Worm (Caenorhabditis elegans) whole organism, mixed stage, embryonic: ENCODE results near the gene ddo-2.
"Not testable (repeated sequence)": the region's sequence is repeated elsewhere in the genome, so short reads cannot be mapped to it uniquely, and the experiment has no call there.

ENCODE experiments used
- bed-3 ChIP-seq: fragments of 200-800 bp; sonication (Bioruptor generic); optimal IDR thresholded peaks from 3 replicates; lab custom pipeline; 2018; ENCODE audit warnings: mild to moderate bottlenecking, missing genetic modification characterization, moderate library complexity, missing compliant biosample characterization
- blmp-1 ChIP-seq: fragments of 150-350 bp; optimal IDR thresholded peaks from 2 replicates; lab custom pipeline; 2014; ENCODE audit warnings: missing biosample characterization, missing genetic modification characterization
- ceh-39 ChIP-seq: fragments of 150-350 bp; optimal IDR thresholded peaks from 2 replicates; lab custom pipeline; 2014; ENCODE audit warnings: missing biosample characterization, missing genetic modification characterization
- ceh-83 ChIP-seq: fragments of 200-800 bp; sonication (Bioruptor generic); optimal IDR thresholded peaks from 2 replicates; lab custom pipeline; 2018; ENCODE audit warnings: mild to moderate bottlenecking, missing genetic modification characterization, missing compliant biosample characterization
- ces-1 ChIP-seq: fragments of 150-350 bp; optimal IDR thresholded peaks from 2 replicates; lab custom pipeline; 2014; ENCODE audit warnings: missing biosample characterization, missing genetic modification reagents, missing genetic modification characterization
- elt-1 ChIP-seq: sonication (generic microtip); optimal IDR thresholded peaks from 2 replicates; lab custom pipeline; 2017; ENCODE audit warnings: missing genetic modification characterization, mild to moderate bottlenecking, missing compliant biosample characterization, antibody characterized with exemption, moderate library complexity, borderline replicate concordance; ENCODE audit not compliant: insufficient read depth
- elt-3 ChIP-seq: fragments of 150-350 bp; optimal IDR thresholded peaks from 2 replicates; lab custom pipeline; 2014; ENCODE audit warnings: missing biosample characterization, missing genetic modification characterization
- flh-1 ChIP-seq: fragments of 200-800 bp; sonication (Bioruptor generic); optimal IDR thresholded peaks from 2 replicates; lab custom pipeline; 2018; ENCODE audit warnings: mild to moderate bottlenecking, missing genetic modification characterization, moderate library complexity, missing compliant biosample characterization
- ham-2 ChIP-seq: fragments of 200-800 bp; sonication (Bioruptor generic); optimal IDR thresholded peaks from 2 replicates; lab custom pipeline; 2018; ENCODE audit warnings: mild to moderate bottlenecking, missing genetic modification characterization, missing compliant biosample characterization
- hlh-1 ChIP-seq: fragments of 150-350 bp; optimal IDR thresholded peaks from 2 replicates; lab custom pipeline; 2014; ENCODE audit warnings: missing biosample characterization, missing genetic modification reagents, missing genetic modification characterization
- lin-13 ChIP-seq: fragments of 150-350 bp; optimal IDR thresholded peaks from 2 replicates; lab custom pipeline; 2014; ENCODE audit warnings: missing biosample characterization, missing genetic modification characterization
- lin-32 ChIP-seq: fragments of 200-800 bp; sonication (Bioruptor generic); optimal IDR thresholded peaks from 2 replicates; lab custom pipeline; 2018; ENCODE audit warnings: mild to moderate bottlenecking, missing genetic modification characterization, missing compliant biosample characterization
- lsy-2 ChIP-seq: fragments of 150-350 bp; optimal IDR thresholded peaks from 2 replicates; lab custom pipeline; 2014; ENCODE audit warnings: missing biosample characterization, missing genetic modification characterization
- mab-5 ChIP-seq: fragments of 150-350 bp; optimal IDR thresholded peaks from 2 replicates; lab custom pipeline; 2014; ENCODE audit warnings: missing biosample characterization, missing genetic modification characterization
- mep-1 ChIP-seq: fragments of 150-350 bp; optimal IDR thresholded peaks from 2 replicates; lab custom pipeline; 2017; ENCODE audit warnings: missing biosample characterization, missing genetic modification reagents, missing genetic modification characterization, inconsistent platforms
- mls-2 ChIP-seq: sonication (generic microtip); optimal IDR thresholded peaks from 2 replicates; lab custom pipeline; 2016; ENCODE audit warnings: mild to moderate bottlenecking, missing genetic modification characterization, moderate library complexity, missing compliant biosample characterization
- nhr-12 ChIP-seq: fragments of 150-350 bp; optimal IDR thresholded peaks from 2 replicates; lab custom pipeline; 2014; ENCODE audit warnings: missing biosample characterization, missing genetic modification characterization
- nhr-2 ChIP-seq: fragments of 150-350 bp; optimal IDR thresholded peaks from 2 replicates; lab custom pipeline; 2014; ENCODE audit warnings: missing biosample characterization, missing genetic modification characterization
- nhr-237 ChIP-seq: fragments of 150-350 bp; optimal IDR thresholded peaks from 2 replicates; lab custom pipeline; 2014; ENCODE audit warnings: missing biosample characterization, missing genetic modification characterization
- nhr-76 ChIP-seq: sonication (generic microtip); optimal IDR thresholded peaks from 2 replicates; lab custom pipeline; 2017; ENCODE audit warnings: missing biosample characterization, missing genetic modification characterization
- pha-4 ChIP-seq: fragments of 150-350 bp; optimal IDR thresholded peaks from 2 replicates; lab custom pipeline; 2018; ENCODE audit warnings: missing biosample characterization, missing genetic modification reagents, missing genetic modification characterization
- sem-2 ChIP-seq: fragments of 200-800 bp; sonication (Bioruptor generic); optimal IDR thresholded peaks from 2 replicates; lab custom pipeline; 2018; ENCODE audit warnings: mild to moderate bottlenecking, missing genetic modification characterization, missing compliant biosample characterization
- snpc-4 ChIP-seq: fragments of 150-350 bp; optimal IDR thresholded peaks from 2 replicates; lab custom pipeline; 2014; ENCODE audit warnings: missing biosample characterization, missing genetic modification characterization
- sptf-1 ChIP-seq: sonication (generic microtip); optimal IDR thresholded peaks from 2 replicates; lab custom pipeline; 2017; ENCODE audit warnings: mild to moderate bottlenecking, missing genetic modification characterization, moderate library complexity, missing compliant biosample characterization
- tbx-8 ChIP-seq: fragments of 200-800 bp; sonication (Bioruptor generic); optimal IDR thresholded peaks from 2 replicates; lab custom pipeline; 2018; ENCODE audit warnings: mild to moderate bottlenecking, missing genetic modification characterization, moderate library complexity, missing compliant biosample characterization
- unc-39 ChIP-seq: fragments of 150-350 bp; optimal IDR thresholded peaks from 2 replicates; lab custom pipeline; 2014; ENCODE audit warnings: missing biosample characterization, missing genetic modification characterization
- unc-62 ChIP-seq: fragments of 150-350 bp; optimal IDR thresholded peaks from 2 replicates; lab custom pipeline; 2014; ENCODE audit warnings: missing biosample characterization, missing genetic modification reagents, missing genetic modification characterization
- zip-8 ChIP-seq: fragments of 150-350 bp; optimal IDR thresholded peaks from 2 replicates; lab custom pipeline; 2014; ENCODE audit warnings: missing biosample characterization, missing genetic modification characterization
- ztf-11 ChIP-seq: fragments of 150-350 bp; optimal IDR thresholded peaks from 2 replicates; lab custom pipeline; 2014; ENCODE audit warnings: missing biosample characterization, missing genetic modification characterization

Gene ddo-2

DNA sequence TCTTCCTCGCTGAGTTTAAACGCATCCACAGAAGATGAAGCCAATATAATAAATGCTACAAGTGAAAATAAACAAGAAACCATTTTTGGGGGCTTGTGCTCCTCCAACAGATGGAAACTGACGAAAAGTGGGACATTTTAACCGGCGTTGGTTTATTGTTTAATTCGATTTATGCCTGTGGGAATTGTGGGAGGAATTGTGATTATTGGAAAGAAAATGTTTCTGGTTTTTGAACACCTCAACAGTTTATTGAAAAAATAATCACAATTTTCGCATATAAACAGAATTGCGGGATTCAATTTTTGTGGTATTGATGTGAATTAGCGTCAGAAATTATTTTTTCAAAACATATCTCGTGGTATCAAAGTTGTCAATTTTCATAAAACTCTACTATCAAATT is 18.7 kb upstream of the ddo-2 start, which contains the start of gene try-8:
TSS of gene try-8 (minus strand) at position 101 of the 400 bp plus-strand sequence.
- TF ChIP-seq lin-32 (GFP tag; lab: Kevin White, UChicago), result no peak
- TF ChIP-seq elt-3, result no peak
- no peak for TF ChIP-seq ztf-11 (tag; lab: Kevin White, UChicago)
- TF ChIP-seq ces-1 (GFP tag; lab: Kevin White, UChicago), result no peak
- TF ChIP-seq nhr-12 (tag; lab: Kevin White, UChicago), result no peak
- TF ChIP-seq blmp-1, result no peak

ce11 chrV:7451421-7451820 is 15.9 kb upstream of the ddo-2 start, which contains the start of gene try-11:
Gene try-11, plus strand, starts transcription at chrV:7451721.
- TF ChIP-seq mab-5 (tag; lab: Kevin White, UChicago) (no peak), sptf-1 (tag; lab: Kevin White, UChicago) (no peak), tbx-8 (no peak), nhr-12 (tag; lab: Kevin White, UChicago) (no peak), elt-1 (tag; lab: Kevin White, UChicago) (no peak), lin-13 (tag; lab: Kevin White, UChicago) (no peak)

- TF ChIP-seq pha-4 (tag; lab: Kevin White, UChicago), result no peak
- TF ChIP-seq blmp-1, result no peak
- TF ChIP-seq flh-1 (GFP tag; lab: Kevin White, UChicago), result no peak
- no peak for TF ChIP-seq hlh-1 (tag; lab: Kevin White, UChicago)
- TF ChIP-seq nhr-237 (tag; lab: Kevin White, UChicago), result no peak
- no peak for TF ChIP-seq nhr-76 (tag; lab: Kevin White, UChicago)
- no peak for TF ChIP-seq lsy-2 (tag; lab: Kevin White, UChicago)
- no peak for TF ChIP-seq elt-1 (tag; lab: Kevin White, UChicago)
- no peak for TF ChIP-seq tbx-8
- no peak for TF ChIP-seq snpc-4 (tag; lab: Kevin White, UChicago)
- no peak for TF ChIP-seq nhr-12 (tag; lab: Kevin White, UChicago)
- TF ChIP-seq mls-2 (tag; lab: Kevin White, UChicago), result no peak
- TF ChIP-seq ceh-83 (GFP tag; lab: Kevin White, UChicago), result no peak
- no peak for TF ChIP-seq unc-62 (GFP tag; lab: Kevin White, UChicago)
- no peak for TF ChIP-seq sptf-1 (tag; lab: Kevin White, UChicago)
- no peak for TF ChIP-seq sem-2 (GFP tag; lab: Kevin White, UChicago)
- TF ChIP-seq zip-8 (tag; lab: Kevin White, UChicago), result no peak
- TF ChIP-seq bed-3 (GFP tag; lab: Kevin White, UChicago), result no peak
Observed at ce11 chrV:7449303-7449827, 13.9 kb upstream of the ddo-2 start, which contains the start of gene try-12. Gene try-12, plus strand, starts transcription at chrV:7449353.

DNA sequence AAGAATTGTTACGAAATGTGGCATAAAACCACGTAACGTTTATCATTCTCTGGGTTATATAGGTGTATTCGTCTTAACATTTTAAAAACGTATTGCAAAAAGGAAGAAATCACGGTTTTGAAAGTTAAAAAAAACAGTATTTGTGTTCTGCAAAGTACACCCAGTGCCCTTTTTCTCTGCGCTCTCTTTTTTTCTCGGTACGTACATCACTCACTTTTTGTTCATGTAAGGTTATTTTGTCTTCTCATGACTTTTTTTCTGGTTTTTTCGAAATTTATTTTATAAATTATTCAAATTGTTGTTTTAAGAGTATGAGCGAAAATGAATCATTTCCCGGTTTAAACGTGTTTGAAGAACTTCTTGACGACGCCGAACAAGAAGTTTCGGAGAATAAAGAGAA is 11.5 kb upstream of the ddo-2 start, which contains the start of gene F25E5.5:
TSS of gene F25E5.5 (plus strand) at position 301 of the 400 bp plus-strand sequence.
- TF ChIP-seq unc-39 (no peak), nhr-2 (tag; lab: Kevin White, UChicago) (no peak), ces-1 (GFP tag; lab: Kevin White, UChicago) (no peak), nhr-12 (tag; lab: Kevin White, UChicago) (no peak), ceh-39 (tag; lab: Kevin White, UChicago) (no peak), pha-4 (tag; lab: Kevin White, UChicago) (no peak), mep-1 (tag; lab: Kevin White, UChicago) (no peak), lin-32 (GFP tag; lab: Kevin White, UChicago) (no peak)

DNA sequence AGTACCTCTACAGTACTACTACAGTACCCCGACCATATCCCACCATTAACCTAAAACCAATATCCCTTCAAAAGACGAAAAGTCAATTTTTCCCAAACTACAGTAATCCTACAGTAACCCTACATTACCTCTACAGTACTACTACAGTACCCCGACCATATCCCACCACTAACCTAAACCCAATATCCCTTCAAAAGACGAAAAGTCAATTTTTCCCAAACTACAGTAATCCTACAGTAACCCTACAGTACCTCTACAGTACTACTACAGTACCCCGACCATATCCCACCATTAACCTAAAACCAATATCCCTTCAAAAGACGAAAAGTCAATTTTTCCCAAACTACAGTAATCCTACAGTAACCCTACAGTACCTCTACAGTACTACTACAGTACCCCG is 8.8 kb upstream of the ddo-2 start, which contains the start of gene nhr-141:
TSS of gene nhr-141 (plus strand) at position 331 of the 400 bp plus-strand sequence.
- not testable (repeated sequence) for TF ChIP-seq nhr-76, mab-5, mls-2 (tag; lab: Kevin White, UChicago)
- TF ChIP-seq, all 35 proteins: peak for 0; not testable (repeated sequence) for 35

DNA sequence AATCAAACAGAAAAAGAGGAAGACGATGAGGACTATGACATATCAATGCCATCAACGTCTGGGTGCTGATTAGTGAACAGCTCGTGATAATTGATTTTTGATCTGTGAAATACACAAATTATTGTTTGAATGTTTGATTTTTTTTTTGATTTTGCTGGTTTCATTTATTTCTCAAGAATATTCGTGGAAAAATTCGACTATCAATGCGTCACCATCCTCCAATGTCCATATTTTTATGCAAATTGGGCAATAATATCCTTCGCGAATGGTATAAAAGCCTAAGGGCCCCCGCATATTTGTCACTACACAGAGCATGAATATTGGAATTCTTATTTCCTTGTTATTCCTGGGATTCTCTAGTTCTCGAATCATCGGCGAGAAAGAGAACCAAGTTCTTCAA is 4.3 kb upstream of the ddo-2 start, which contains the start of gene try-13:
TSS of gene try-13 (plus strand) at position 301 of the 400 bp plus-strand sequence.
- TF ChIP-seq ham-2 (GFP tag; lab: Kevin White, UChicago), result no peak
- TF ChIP-seq, all 35 proteins: peak for 0
